Worm (Caenorhabditis elegans) whole organism, midembryonic: Measurements from ENCODE around the gene gipc-2.

Source experiments
- T22C8.4 ChIP-seq: fragments of 200-800 bp; sonication (Bioruptor generic); IDR thresholded peaks from 2 replicates; pipeline ENCODE4 v1.3.6; 2022; ENCODE audit warnings: missing genetic modification characterization, missing compliant biosample characterization
- med-1 ChIP-seq: sonication (generic microtip); optimal IDR thresholded peaks from 2 replicates; lab custom pipeline; 2017; ENCODE audit warnings: missing genetic modification characterization, mild to moderate bottlenecking, missing compliant biosample characterization, antibody characterized with exemption, missing genetic modification reagents; ENCODE audit not compliant: insufficient read depth
- ref-1 ChIP-seq: fragments of 200-800 bp; sonication (Bioruptor generic); conservative IDR thresholded peaks from 2 replicates; pipeline ENCODE4 v1.3.6; 2022; ENCODE audit warnings: missing genetic modification reagents, missing genetic modification characterization, missing compliant biosample characterization
- tab-1 ChIP-seq: fragments of 200-800 bp; sonication (Bioruptor generic); IDR thresholded peaks from 2 replicates; pipeline ENCODE4 v1.3.6; 2022; ENCODE audit warnings: missing genetic modification characterization, missing compliant biosample characterization
- ztf-23 ChIP-seq: fragments of 200-800 bp; sonication (Bioruptor generic); IDR thresholded peaks from 2 replicates; pipeline ENCODE4 v1.3.6; 2022; ENCODE audit warnings: missing genetic modification reagents, missing genetic modification characterization, missing compliant biosample characterization

- TF ChIP-seq ref-1 (GFP tag; lab: Robert Waterston, UW) (no peak), tab-1 (GFP tag; lab: Robert Waterston, UW) (no peak), ztf-23 (GFP tag; lab: Robert Waterston, UW) (no peak), T22C8.4 (GFP tag; lab: Robert Waterston, UW) (no peak), med-1 (GFP tag; lab: Kevin White, UChicago) (no peak)
Observed at ce11 chrIV:10009536-10009935, 17.9 kb downstream of the gipc-2 start, which contains the start of gene magu-4.
